Worm (Caenorhabditis elegans): ENCODE data around the gene usp-14.

- TF ChIP-seq tab-1 (GFP tag; IDR thresholded peaks at IDR 0.05) (no peak), ztf-23 (GFP tag; IDR thresholded peaks at IDR 0.05) (0 out of 2 replicates have a peak, but pooled peaks have one; percentile 49), flt-1 (GFP tag; IDR thresholded peaks at IDR 0.05) (no peak), cog-1 (tag; optimal IDR thresholded peaks at IDR 0.05) (peak; percentile 48), klf-2 (GFP tag; conservative IDR thresholded peaks at IDR 0.05) (no peak), med-1 (GFP tag; optimal IDR thresholded peaks at IDR 0.05; ENCODE audit: insufficient read depth) (no peak), T22C8.4 (GFP tag; IDR thresholded peaks at IDR 0.05) (no peak)
Observed at ce11 chrII:14441144-14441543, 47.3 kb downstream of the usp-14 start, which contains the start of gene smg-8.
